Worm (Caenorhabditis elegans) whole organism, L1 larva: Measurements from ENCODE around the gene Y54G2A.49.

Experiments used
- blmp-1 ChIP-seq: fragments of 150-350 bp; optimal IDR thresholded peaks from 2 replicates; lab custom pipeline; 2014; ENCODE audit warnings: missing biosample characterization, missing genetic modification characterization
- dpl-1 ChIP-seq, 3 experiments: fragments of 150-350 bp in 2 of 3; sonication (generic microtip) in 1 of 3; optimal IDR thresholded peaks; 2 replicates each; lab custom pipeline; 2014 to 2017; ENCODE audit warnings: missing biosample characterization in 3 of 3, missing genetic modification characterization in 3 of 3, missing genetic modification reagents in 3 of 3
- lsy-2 ChIP-seq, 2 experiments: fragments of 150-350 bp; optimal IDR thresholded peaks; 2 replicates each; lab custom pipeline; 2014; ENCODE audit warnings: missing biosample characterization in 2 of 2, missing genetic modification characterization in 2 of 2
- mab-9 ChIP-seq: fragments of 200-800 bp; sonication (Bioruptor generic); IDR thresholded peaks from 2 replicates; pipeline ENCODE4 v1.3.6; 2022; ENCODE audit warnings: missing genetic modification reagents, missing genetic modification characterization, missing compliant biosample characterization
- mdl-1 ChIP-seq, 2 experiments: fragments of 150-350 bp; optimal IDR thresholded peaks; 2 replicates each; lab custom pipeline; 2014 to 2017; ENCODE audit warnings: missing biosample characterization in 2 of 2, missing genetic modification characterization in 2 of 2, inconsistent platforms in 1 of 2
- nhr-237 ChIP-seq: fragments of 150-350 bp; optimal IDR thresholded peaks from 2 replicates; lab custom pipeline; 2014; ENCODE audit warnings: missing biosample characterization, missing genetic modification characterization
- nhr-76 ChIP-seq: sonication (generic microtip); optimal IDR thresholded peaks from 2 replicates; lab custom pipeline; 2017; ENCODE audit warnings: missing biosample characterization, missing genetic modification characterization

- no peak for TF ChIP-seq nhr-76 (tag; lab: Kevin White, UChicago)
- TF ChIP-seq nhr-237 (tag; lab: Kevin White, UChicago): no peak
- TF ChIP-seq dpl-1 (GFP tag; optimal IDR thresholded peaks at IDR 0.05; lab: Kevin White, UChicago): no peak
- no peak for TF ChIP-seq lsy-2 (tag; optimal IDR thresholded peaks at IDR 0.05; lab: Kevin White, UChicago)
- no peak for TF ChIP-seq mdl-1 (tag; optimal IDR thresholded peaks at IDR 0.05; lab: Kevin White, UChicago)
- TF ChIP-seq blmp-1 (tag; lab: Kevin White, UChicago): no peak
- TF ChIP-seq mab-9 (GFP tag; lab: Robert Waterston, UW): no peak
These were observed 33.4 kb downstream of the Y54G2A.49 start, which contains the start of gene Y54G2A.13 for ce11 chrIV:2819633-2820032.
